Fruit fly (Drosophila melanogaster): Measurements from ENCODE around the gene CG17721.

Gene CG17721

DNA sequence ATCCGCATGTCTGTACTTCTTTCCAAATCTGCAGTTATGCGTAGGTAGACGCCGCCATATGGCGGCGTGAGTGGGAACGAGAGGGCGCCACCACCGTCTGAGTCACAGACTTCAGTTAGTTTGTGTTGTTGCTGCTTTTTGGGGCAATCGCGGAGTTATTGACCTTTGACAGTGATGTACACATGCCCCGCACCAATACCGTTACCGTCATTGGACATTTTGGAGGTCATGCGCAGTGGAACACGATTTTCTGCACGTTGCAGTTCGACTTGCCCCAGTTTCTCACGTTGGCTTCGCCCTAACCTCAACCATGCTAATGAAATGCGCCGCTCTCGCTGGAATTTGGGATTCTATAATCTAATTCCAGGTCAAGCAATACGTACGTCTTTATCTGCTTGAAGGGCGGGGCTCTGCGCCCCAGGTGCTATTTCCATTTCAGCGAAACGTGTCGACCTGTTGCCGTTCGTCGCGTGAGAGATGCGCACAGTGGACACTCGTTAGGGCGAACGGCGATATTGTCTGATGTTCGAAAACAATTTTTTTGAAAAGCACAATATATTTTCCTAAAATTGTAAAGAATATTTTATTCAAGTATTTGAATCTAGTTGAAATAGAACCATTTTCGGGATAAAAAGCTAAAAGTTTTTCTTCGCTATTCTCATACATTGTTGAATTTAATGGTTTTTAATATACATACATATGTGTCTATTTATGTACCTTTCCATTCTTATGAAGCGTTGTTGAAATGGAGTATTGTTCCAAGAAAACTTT lies 23.5 kb upstream of the CG17721 start (continued):
- TF ChIP-seq sna (GFP tag; IDR thresholded peaks at IDR 0.05; ENCODE audit: partially characterized antibody) (no peak), Dref (GFP tag; IDR thresholded peaks at IDR 0.05) (peak; percentile 18; the same call in 1 of the 2 replicates), crol (GFP tag; IDR thresholded peaks at IDR 0.05) (peak; percentile 56; the same call in 1 of the 2 replicates), hth (optimal IDR thresholded peaks at IDR 0.05) (no peak), gro (GFP tag; optimal IDR thresholded peaks at IDR 0.05) (peak; percentile 70), lmd (GFP tag; IDR thresholded peaks at IDR 0.05) (peak; percentile 81), Atf-2 (GFP tag; optimal IDR thresholded peaks at IDR 0.05) (peak; percentile 48), CG12155 (GFP tag; optimal IDR thresholded peaks at IDR 0.05) (peak; percentile 89), abd-A (tag; optimal IDR thresholded peaks at IDR 0.05) (peak; percentile 82), gfzf (GFP tag; optimal IDR thresholded peaks at IDR 0.05) (no peak), ems (GFP tag; optimal IDR thresholded peaks at IDR 0.05) (peak; percentile 67), ro (GFP tag; IDR thresholded peaks at IDR 0.05) (peak; percentile 53), pho (GFP tag; optimal IDR thresholded peaks at IDR 0.05) (peak; percentile 64), ssp (GFP tag; IDR thresholded peaks at IDR 0.05) (peak; percentile 57; the same call in 1 of the 2 replicates), Pdp1 (GFP tag; optimal IDR thresholded peaks at IDR 0.05) (peak; percentile 74 to 81), zen (tag; optimal IDR thresholded peaks at IDR 0.05) (peak; percentile 53), CG7786 (GFP tag; optimal IDR thresholded peaks at IDR 0.05) (peak; percentile 70), CG2202 (tag; optimal IDR thresholded peaks at IDR 0.05) (no peak), amos (GFP tag; IDR thresholded peaks at IDR 0.05; ENCODE audit: partially characterized antibody) (peak; percentile 23; the same call in 1 of the 2 replicates), cwo (GFP tag; optimal IDR thresholded peaks at IDR 0.05) (peak; percentile 96), Poxn (GFP tag; IDR thresholded peaks at IDR 0.05) (no peak), CG10654 (GFP tag; optimal IDR thresholded peaks at IDR 0.05) (peak; percentile 23), Mad (GFP tag; optimal IDR thresholded peaks at IDR 0.05) (peak; percentile 65), ash1 (GFP tag; optimal IDR thresholded peaks at IDR 0.05) (no peak), pb (GFP tag; optimal IDR thresholded peaks at IDR 0.05) (peak; percentile 34), PHDP (tag; optimal IDR thresholded peaks at IDR 0.05) (peak; percentile 61), ranshi (GFP tag; IDR thresholded peaks at IDR 0.05) (peak; percentile 68), ken (GFP tag; IDR thresholded peaks at IDR 0.05) (peak; percentile 78), D (optimal IDR thresholded peaks at IDR 0.05) (no peak), D (GFP tag; optimal IDR thresholded peaks at IDR 0.05) (peak; percentile 25), CG11560 (tag; IDR thresholded peaks at IDR 0.05) (no peak), dysf (GFP tag; IDR thresholded peaks at IDR 0.05) (peak; percentile 82), wor (GFP tag; IDR thresholded peaks at IDR 0.05) (peak; percentile 30; the same call in 1 of the 2 replicates), CG2712 (tag; optimal IDR thresholded peaks at IDR 0.05) (peak; percentile 72), en (GFP tag; optimal IDR thresholded peaks at IDR 0.05) (no peak), CG6272 (GFP tag; IDR thresholded peaks at IDR 0.05) (peak; percentile 54; the same call in 1 of the 2 replicates), MESR4 (GFP tag; optimal IDR thresholded peaks at IDR 0.05) (peak; percentile 57), pzg (GFP tag; optimal IDR thresholded peaks at IDR 0.05) (peak; percentile 20), tio (GFP tag; optimal IDR thresholded peaks at IDR 0.05) (no peak), kah (GFP tag; optimal IDR thresholded peaks at IDR 0.05) (peak; percentile 87), crp (GFP tag; optimal IDR thresholded peaks at IDR 0.05) (no peak), CG7556 (GFP tag; optimal IDR thresholded peaks at IDR 0.05) (peak; percentile 65), CG13624 (GFP tag; optimal IDR thresholded peaks at IDR 0.05) (peak; percentile 79), nerfin-1 (tag; optimal IDR thresholded peaks at IDR 0.05) (no peak), HLH3B (GFP tag; IDR thresholded peaks at IDR 0.05) (peak; percentile 74), fd96Cb (tag; optimal IDR thresholded peaks at IDR 0.05) (peak; percentile 59), Nf-YB (GFP tag; optimal IDR thresholded peaks at IDR 0.05) (peak; percentile 9), Chrac-16 (GFP tag; optimal IDR thresholded peaks at IDR 0.05) (peak; percentile 77), schlank (tag; optimal IDR thresholded peaks at IDR 0.05) (peak; percentile 25), CG33213 (GFP tag; optimal IDR thresholded peaks at IDR 0.05) (peak; percentile 64)
